Fruit fly (Drosophila melanogaster) whole organism, pupa: ENCODE data around the gene Fuca.

ENCODE experiments used
- CG10348 ChIP-seq: fragments of 200-800 bp; sonication (Bioruptor generic); IDR thresholded peaks from 2 replicates; pipeline ENCODE4 v1.3.6; 2022; ENCODE audit warnings: missing biosample characterization, missing genetic modification characterization
- Ets98B ChIP-seq: fragments of 200-800 bp; sonication (Bioruptor generic); IDR thresholded peaks from 2 replicates; pipeline ENCODE4 v1.3.6; 2022; ENCODE audit warnings: missing biosample characterization, missing genetic modification characterization

- TF ChIP-seq Ets98B (no peak), CG10348 (GFP tag; lab: Robert Waterston, UW) (no peak)
These were observed 21.3 kb upstream of the Fuca start for dm6 chr3L:11543681-11544299.
